Worm (Caenorhabditis elegans) whole organism, L4 larva: ENCODE results near the gene metl-1.

Source experiments
- F44E2.7 ChIP-seq: fragments of 200-800 bp; sonication (Bioruptor generic); IDR thresholded peaks from 2 replicates; pipeline ENCODE4 v2.1.2; 2022; ENCODE audit warnings: missing genetic modification characterization, missing compliant biosample characterization
- Y105C5A.15 ChIP-seq: fragments of 200-800 bp; sonication (Bioruptor generic); IDR thresholded peaks from 2 replicates; pipeline ENCODE4 v1.3.6; 2022; ENCODE audit warnings: missing genetic modification characterization, missing compliant biosample characterization
- aha-1 ChIP-seq: fragments of 150-350 bp; peaks from one replicate; lab custom pipeline; 2014; ENCODE audit warnings: missing biosample characterization, missing genetic modification characterization
- aly-2 ChIP-seq: sonication (generic microtip); optimal IDR thresholded peaks from 2 replicates; lab custom pipeline; 2018; ENCODE audit warnings: missing biosample characterization, missing genetic modification characterization
- ama-1 ChIP-seq: fragments of 150-350 bp; optimal IDR thresholded peaks from 2 replicates; lab custom pipeline; 2014; ENCODE audit warnings: inconsistent platforms, mixed read lengths
- ceh-82 ChIP-seq: sonication (generic microtip); optimal IDR thresholded peaks from 2 replicates; lab custom pipeline; 2017; ENCODE audit warnings: missing biosample characterization, missing genetic modification characterization
- daf-16 ChIP-seq, 3 experiments: sonication (generic microtip); optimal IDR thresholded peaks; 2 replicates each; lab custom pipeline; 2016 to 2017; ENCODE audit warnings: missing genetic modification characterization in 3 of 3, missing genetic modification reagents in 3 of 3, mild to moderate bottlenecking in 2 of 3, missing compliant biosample characterization in 2 of 3, missing biosample characterization in 1 of 3, moderate library complexity in 1 of 3
- daf-19 ChIP-seq: fragments of 200-800 bp; sonication (Bioruptor generic); conservative IDR thresholded peaks from 2 replicates; pipeline ENCODE4 v1.3.6; 2022; ENCODE audit warnings: missing genetic modification characterization, missing compliant biosample characterization
- daf-8 ChIP-seq: fragments of 200-800 bp; sonication (Bioruptor generic); IDR thresholded peaks from 2 replicates; pipeline ENCODE4 v1.3.6; 2022; ENCODE audit warnings: missing genetic modification characterization, missing compliant biosample characterization
- fkh-10 ChIP-seq: fragments of 150-350 bp; optimal IDR thresholded peaks from 2 replicates; lab custom pipeline; 2014; ENCODE audit warnings: missing biosample characterization, missing genetic modification reagents, missing genetic modification characterization
- fos-1 ChIP-seq: fragments of 150-350 bp; optimal IDR thresholded peaks from 2 replicates; lab custom pipeline; 2014; ENCODE audit warnings: missing biosample characterization, missing genetic modification characterization
- nhr-25 ChIP-seq: sonication (generic microtip); optimal IDR thresholded peaks from 2 replicates; lab custom pipeline; 2017; ENCODE audit warnings: missing genetic modification characterization, mild to moderate bottlenecking, missing compliant biosample characterization, antibody characterized with exemption, moderate library complexity, borderline replicate concordance; ENCODE audit not compliant: insufficient read depth
- nhr-41 ChIP-seq: fragments of 200-800 bp; sonication (Bioruptor generic); IDR thresholded peaks from 2 replicates; pipeline ENCODE4 v1.3.6; 2022; ENCODE audit warnings: missing genetic modification reagents, missing genetic modification characterization, missing compliant biosample characterization
- php-3 ChIP-seq: fragments of 200-800 bp; sonication (Bioruptor generic); IDR thresholded peaks from 2 replicates; pipeline ENCODE4 v1.3.6; 2022; ENCODE audit warnings: missing genetic modification reagents, missing genetic modification characterization, missing compliant biosample characterization

- TF ChIP-seq aly-2 (tag; lab: Kevin White, UChicago) (no peak), ceh-82 (tag; lab: Kevin White, UChicago) (no peak), daf-16 (GFP tag; optimal IDR thresholded peaks at IDR 0.05; lab: Kevin White, UChicago) (no peak), daf-16 (tag; optimal IDR thresholded peaks at IDR 0.05; lab: Kevin White, UChicago) (no peak), fkh-10 (GFP tag; lab: Kevin White, UChicago) (no peak), php-3 (GFP tag; lab: Robert Waterston, UW) (no peak), F44E2.7 (no peak), nhr-25 (tag; lab: Kevin White, UChicago) (no peak), aha-1 (tag; lab: Kevin White, UChicago) (no peak), Y105C5A.15 (GFP tag; lab: Robert Waterston, UW) (no peak), daf-8 (GFP tag; lab: Robert Waterston, UW) (no peak), daf-19 (GFP tag; lab: Robert Waterston, UW) (no peak), ama-1 (lab: Kevin White, UChicago) (no peak), nhr-41 (no peak), fos-1 (tag; lab: Kevin White, UChicago) (no peak)
Observed at ce11 chrII:11495806-11496205, 22.4 kb upstream of the metl-1 start.
